Fruit fly (Drosophila melanogaster) S2 (cell line): Measurements from ENCODE around the gene CG3708.

Experiments used
- CG8478 ChIP-seq: fragments of >200 bp; optimal IDR thresholded peaks from 2 replicates; lab custom pipeline; 2018
- CTCF ChIP-seq, 2 experiments: fragments of >200 bp; optimal IDR thresholded peaks; 2 replicates each; lab custom pipeline; 2018

DNA sequence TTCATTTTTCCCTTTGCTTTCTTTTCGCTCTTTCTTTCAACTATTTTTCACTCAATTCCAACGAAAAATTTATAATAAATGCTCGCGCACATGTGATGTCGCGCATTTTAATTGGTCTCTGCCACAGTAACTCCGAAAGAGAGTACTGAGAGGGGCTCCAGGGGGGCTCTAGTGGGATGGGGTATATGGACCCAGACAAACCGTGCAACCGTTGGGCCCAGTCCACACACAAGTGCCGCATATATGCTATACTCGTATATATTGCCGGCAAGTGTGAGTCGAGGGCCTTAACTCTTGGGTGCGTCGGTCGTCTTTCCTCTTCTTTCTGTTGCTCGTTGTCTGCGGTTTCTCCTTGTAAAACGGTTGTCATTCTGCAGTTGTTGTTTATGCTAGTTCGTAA, 31.5 kb downstream of the CG3708 start:
- TF ChIP-seq CG8478 (lab: Kevin White, UChicago) (no peak), CTCF (optimal IDR thresholded peaks at IDR 0.05; lab: Kevin White, UChicago) (no peak)
